Worm (Caenorhabditis elegans) whole organism, L3 larva: ENCODE results near the gene pde-3.
"Not testable (repeated sequence)": the region's sequence is repeated elsewhere in the genome, so short reads cannot be mapped to it uniquely, and the experiment has no call there.

Experiments
- ceh-16 ChIP-seq: sonication (generic microtip); optimal IDR thresholded peaks from 2 replicates; lab custom pipeline; 2017; ENCODE audit warnings: missing biosample characterization, missing genetic modification characterization
- elt-1 ChIP-seq: fragments of 150-350 bp; optimal IDR thresholded peaks from 2 replicates; lab custom pipeline; 2014; ENCODE audit warnings: missing biosample characterization, missing genetic modification characterization
- fkh-10 ChIP-seq: sonication (generic microtip); optimal IDR thresholded peaks from 2 replicates; lab custom pipeline; 2017; ENCODE audit warnings: missing biosample characterization, missing genetic modification reagents, missing genetic modification characterization
- hmg-11 ChIP-seq: sonication (generic microtip); optimal IDR thresholded peaks from 2 replicates; lab custom pipeline; 2016; ENCODE audit warnings: missing genetic modification characterization, missing compliant biosample characterization
- jun-1 ChIP-seq: fragments of 150-350 bp; optimal IDR thresholded peaks from 2 replicates; lab custom pipeline; 2014; ENCODE audit warnings: missing biosample characterization, missing genetic modification reagents, missing genetic modification characterization
- lin-15B ChIP-seq: fragments of 150-350 bp; optimal IDR thresholded peaks from 2 replicates; lab custom pipeline; 2014; ENCODE audit warnings: missing biosample characterization, missing genetic modification characterization
- lin-39 ChIP-seq: fragments of 150-350 bp; optimal IDR thresholded peaks from 2 replicates; lab custom pipeline; 2018; ENCODE audit warnings: missing biosample characterization, missing genetic modification reagents, missing genetic modification characterization
- lsy-12 ChIP-seq: sonication (generic microtip); optimal IDR thresholded peaks from 2 replicates; lab custom pipeline; 2016; ENCODE audit warnings: mild to moderate bottlenecking, missing genetic modification characterization, missing compliant biosample characterization
- mdl-1 ChIP-seq: fragments of 150-350 bp; optimal IDR thresholded peaks from 2 replicates; lab custom pipeline; 2014; ENCODE audit warnings: missing biosample characterization, missing genetic modification characterization
- nfya-1 ChIP-seq: sonication (generic microtip); optimal IDR thresholded peaks from 2 replicates; lab custom pipeline; 2017; ENCODE audit warnings: missing genetic modification characterization, mild to moderate bottlenecking, missing compliant biosample characterization, antibody characterized with exemption, moderate library complexity; ENCODE audit not compliant: insufficient read depth
- nhr-11 ChIP-seq: fragments of 150-350 bp; optimal IDR thresholded peaks from 2 replicates; lab custom pipeline; 2014; ENCODE audit warnings: missing biosample characterization, missing genetic modification characterization
- nhr-23 ChIP-seq: fragments of 150-350 bp; optimal IDR thresholded peaks from 2 replicates; lab custom pipeline; 2014; ENCODE audit warnings: missing biosample characterization, missing genetic modification reagents, missing genetic modification characterization
- nhr-28 ChIP-seq: fragments of 150-350 bp; optimal IDR thresholded peaks from 2 replicates; lab custom pipeline; 2014; ENCODE audit warnings: missing biosample characterization, missing genetic modification characterization
- pha-4 ChIP-seq: fragments of 150-350 bp; optimal IDR thresholded peaks from 2 replicates; lab custom pipeline; 2014; ENCODE audit warnings: missing biosample characterization, missing genetic modification reagents, missing genetic modification characterization
- pqm-1 ChIP-seq: fragments of 150-350 bp; optimal IDR thresholded peaks from 2 replicates; lab custom pipeline; 2017; ENCODE audit warnings: missing biosample characterization, missing genetic modification characterization, inconsistent platforms
- snpc-4 ChIP-seq: fragments of 150-350 bp; optimal IDR thresholded peaks from 2 replicates; lab custom pipeline; 2014; ENCODE audit warnings: missing biosample characterization, missing genetic modification characterization
- zag-1 ChIP-seq: fragments of 150-350 bp; optimal IDR thresholded peaks from 2 replicates; lab custom pipeline; 2014; ENCODE audit warnings: missing biosample characterization, missing genetic modification characterization

The pde-3 gene

ce11 chrII:14969320-14969950, 49.9 kb downstream of the pde-3 start, which contains the start of the genes pole-4, nsun-5 and metl-2:
Gene pole-4 (minus strand): TSS chrII:14969354.
Gene nsun-5 (plus strand): TSS chrII:14969617.
Gene metl-2 (plus strand): TSS chrII:14969900.
- TF ChIP-seq pha-4 (tag; lab: Kevin White, UChicago) = peak; percentile 81
- peak; percentile 86 for TF ChIP-seq lin-15B (tag; lab: Kevin White, UChicago)
- peak; percentile 70 for TF ChIP-seq snpc-4 (tag; lab: Kevin White, UChicago)
- no peak for TF ChIP-seq nhr-28
- peak; percentile 49 for TF ChIP-seq nfya-1 (tag; lab: Kevin White, UChicago)
- no peak for TF ChIP-seq pqm-1 (tag; lab: Kevin White, UChicago)
- TF ChIP-seq nhr-23 (tag; lab: Kevin White, UChicago) = peak; percentile 31
- no peak for TF ChIP-seq nhr-11
- TF ChIP-seq hmg-11 (tag; lab: Kevin White, UChicago) = peak; percentile 3

ce11 chrII:14983909-14984308, 64.4 kb downstream of the pde-3 start, which contains the start of gene Y53F4B.5:
Gene Y53F4B.5 (minus strand): TSS chrII:14984009.
- no peak for TF ChIP-seq lin-39 (tag; lab: Kevin White, UChicago)
- no peak for TF ChIP-seq lsy-12 (tag; lab: Kevin White, UChicago)
- TF ChIP-seq fkh-10 (GFP tag; lab: Kevin White, UChicago) = no peak

- TF ChIP-seq nhr-11; zag-1; elt-1 (tag; lab: Kevin White, UChicago): not testable (repeated sequence)
- TF ChIP-seq, all 47 proteins: peak for 0; not testable (repeated sequence) for 47
These were observed 68.7 kb downstream of the pde-3 start, which contains the start of gene Y53F4B.43 for ce11 chrII:14988171-14988570. Gene Y53F4B.43 (plus strand): TSS chrII:14988471.

DNA sequence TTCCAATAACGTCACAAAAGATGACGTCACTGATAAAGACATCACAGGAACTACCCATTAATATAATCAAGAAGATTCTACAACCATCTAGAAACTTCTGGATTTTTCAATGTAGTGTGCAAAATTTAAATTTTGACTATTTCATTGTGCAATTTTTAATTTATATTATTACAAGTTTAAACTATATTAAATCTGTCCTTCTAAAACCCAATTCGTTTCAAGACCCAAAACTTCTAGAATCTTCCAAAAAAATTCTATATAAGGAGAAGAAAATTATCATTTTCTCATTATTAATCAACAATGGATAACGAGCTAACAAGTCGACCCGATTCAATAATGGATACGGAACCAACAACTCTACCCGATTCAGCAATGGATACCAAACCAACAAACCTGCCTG, 73.1 kb downstream of the pde-3 start, which contains the start of gene Y53F4B.7:
Gene Y53F4B.7, plus strand, starts transcription at position 301 of the 400 bp plus-strand sequence.
- not testable (repeated sequence) for TF ChIP-seq jun-1, mdl-1, ceh-16 (tag; lab: Kevin White, UChicago)
